Worm (Caenorhabditis elegans) whole organism, L1 larva: ENCODE data around the gene F49F1.11.

Experiments used
- Y116A8C.19 ChIP-seq: sonication (generic microtip); optimal IDR thresholded peaks from 2 replicates; lab custom pipeline; 2016; ENCODE audit warnings: missing compliant biosample characterization, missing genetic modification characterization, borderline replicate concordance
- hpl-2 ChIP-seq: fragments of 150-350 bp; optimal IDR thresholded peaks from 2 replicates; lab custom pipeline; 2014; ENCODE audit warnings: missing biosample characterization, missing genetic modification reagents, missing genetic modification characterization
- isw-1 ChIP-seq: fragments of 200-800 bp; sonication (Bioruptor generic); IDR thresholded peaks from 2 replicates; pipeline ENCODE4 v1.3.6; 2022; ENCODE audit warnings: missing genetic modification characterization, missing compliant biosample characterization
- jun-1 ChIP-seq: fragments of 150-350 bp; optimal IDR thresholded peaks from 2 replicates; lab custom pipeline; 2014; ENCODE audit warnings: missing biosample characterization, missing genetic modification reagents, missing genetic modification characterization
- lsy-2 ChIP-seq, 2 experiments: fragments of 150-350 bp; optimal IDR thresholded peaks; 2 replicates each; lab custom pipeline; 2014; ENCODE audit warnings: missing biosample characterization in 2 of 2, missing genetic modification characterization in 2 of 2
- nhr-12 ChIP-seq: sonication (generic microtip); optimal IDR thresholded peaks from 2 replicates; lab custom pipeline; 2017; ENCODE audit warnings: missing biosample characterization, missing genetic modification characterization
- rnt-1 ChIP-seq: sonication (generic microtip); optimal IDR thresholded peaks from 2 replicates; lab custom pipeline; 2016; ENCODE audit warnings: mild to moderate bottlenecking, missing genetic modification characterization, moderate library complexity, missing compliant biosample characterization
- snpc-4 ChIP-seq: fragments of 150-350 bp; optimal IDR thresholded peaks from 2 replicates; lab custom pipeline; 2014; ENCODE audit warnings: missing biosample characterization, missing genetic modification characterization

DNA sequence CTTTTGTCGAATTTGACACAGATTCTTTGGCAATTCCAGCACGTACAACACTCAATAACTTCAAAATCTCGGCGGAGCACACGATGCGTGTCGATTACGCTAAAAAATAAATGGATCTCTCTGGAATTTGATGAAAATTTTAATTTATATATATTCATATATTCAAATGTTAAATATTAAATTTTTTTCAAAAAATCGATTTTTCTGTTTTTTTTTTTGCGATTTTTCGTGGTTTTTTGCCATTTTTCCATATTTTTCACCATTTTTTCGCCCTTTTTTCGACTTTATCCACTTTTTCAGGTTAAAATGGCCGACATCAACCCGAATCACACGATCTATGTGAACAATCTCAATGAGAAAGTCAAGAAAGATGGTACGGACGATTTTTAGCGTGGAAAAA lies 32.6 kb upstream of the F49F1.11 start, which contains the start of gene rnp-3:
- TF ChIP-seq lsy-2 (tag; optimal IDR thresholded peaks at IDR 0.05; lab: Kevin White, UChicago) (no peak), hpl-2 (GFP tag; lab: Kevin White, UChicago) (no peak), rnt-1 (tag; lab: Kevin White, UChicago) (no peak), jun-1 (tag; lab: Kevin White, UChicago) (no peak), nhr-12 (tag; lab: Kevin White, UChicago) (no peak), snpc-4 (tag; lab: Kevin White, UChicago) (no peak), isw-1 (GFP tag; lab: Robert Waterston, UW) (no peak), Y116A8C.19 (tag; lab: Kevin White, UChicago) (no peak)
